Worm (Caenorhabditis elegans): Measurements from ENCODE around the gene F18C5.9.

The F18C5.9 gene

DNA sequence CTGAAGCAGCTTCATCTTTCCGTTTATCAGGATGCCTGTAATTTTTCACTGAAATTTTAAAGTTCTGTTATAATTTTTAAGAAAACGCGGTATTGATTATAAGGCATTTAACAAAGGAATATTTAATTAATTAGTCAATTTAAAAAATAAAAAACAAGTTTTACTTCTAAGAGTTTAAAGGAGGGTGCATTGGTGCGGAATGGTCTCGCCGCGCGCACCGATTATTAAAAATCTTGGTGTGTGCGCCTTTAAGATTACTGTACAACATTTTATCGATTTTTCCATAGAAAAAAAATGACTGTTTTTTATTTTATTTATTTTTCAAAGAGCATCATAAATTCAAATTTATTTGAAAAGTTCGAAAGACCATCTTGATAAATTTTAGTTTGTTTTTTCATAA lies 30.6 kb downstream of the F18C5.9 start:
- no peak for TF ChIP-seq bed-2 (GFP tag; IDR thresholded peaks at IDR 0.05)
- no peak for TF ChIP-seq rpc-1 (optimal IDR thresholded peaks at IDR 0.05)
- no peak for TF ChIP-seq rpc-1 (tag; optimal IDR thresholded peaks at IDR 0.05)
- no peak for TF ChIP-seq snpc-1.1 (tag; optimal IDR thresholded peaks at IDR 0.05; ENCODE audit: insufficient read depth)
- peak; percentile 62 for TF ChIP-seq madf-8 (GFP tag; conservative IDR thresholded peaks at IDR 0.05)
- no peak for TF ChIP-seq repo-1 (tag; optimal IDR thresholded peaks at IDR 0.05)
- TF ChIP-seq efl-1 (GFP tag; optimal IDR thresholded peaks at IDR 0.05), result peak; percentile 15
- no peak for TF ChIP-seq egrh-3 (GFP tag; IDR thresholded peaks at IDR 0.05)
- peak; percentile 83 for TF ChIP-seq F33H1.4 (GFP tag; IDR thresholded peaks at IDR 0.05)
- TF ChIP-seq snpc-4 (GFP tag; optimal IDR thresholded peaks at IDR 0.05), result no peak
- TF ChIP-seq snpc-4 (tag; optimal IDR thresholded peaks at IDR 0.05), result no peak
- TF ChIP-seq lsl-1 (GFP tag; optimal IDR thresholded peaks at IDR 0.05), result peak; percentile 83
- TF ChIP-seq D2030.7 (GFP tag; IDR thresholded peaks at IDR 0.05), result 0 out of 2 replicates have a peak, but pooled peaks have one; percentile 29
- no peak for TF ChIP-seq K12H6.12 (tag; optimal IDR thresholded peaks at IDR 0.05)
- no peak for TF ChIP-seq hmg-1.2 (GFP tag; IDR thresholded peaks at IDR 0.05)
- TF ChIP-seq Y56A3A.18 (GFP tag; IDR thresholded peaks at IDR 0.05), result no peak
- TF ChIP-seq nfya-1 (tag; optimal IDR thresholded peaks at IDR 0.05; ENCODE audit: borderline replicate concordance, insufficient read depth), result no peak
- TF ChIP-seq madf-6 (GFP tag; IDR thresholded peaks at IDR 0.05), result peak; percentile 81
- TF ChIP-seq xnd-1 (tag; optimal IDR thresholded peaks at IDR 0.05), result peak; percentile 27
- TF ChIP-seq egl-44 (GFP tag; IDR thresholded peaks at IDR 0.05), result no peak
- TF ChIP-seq F39B2.1 (GFP tag; IDR thresholded peaks at IDR 0.05), result no peak
- TF ChIP-seq Y95B8A.8 (GFP tag; IDR thresholded peaks at IDR 0.05), result no peak
- TF ChIP-seq ztf-22 (GFP tag; optimal IDR thresholded peaks at IDR 0.05), result no peak

DNA sequence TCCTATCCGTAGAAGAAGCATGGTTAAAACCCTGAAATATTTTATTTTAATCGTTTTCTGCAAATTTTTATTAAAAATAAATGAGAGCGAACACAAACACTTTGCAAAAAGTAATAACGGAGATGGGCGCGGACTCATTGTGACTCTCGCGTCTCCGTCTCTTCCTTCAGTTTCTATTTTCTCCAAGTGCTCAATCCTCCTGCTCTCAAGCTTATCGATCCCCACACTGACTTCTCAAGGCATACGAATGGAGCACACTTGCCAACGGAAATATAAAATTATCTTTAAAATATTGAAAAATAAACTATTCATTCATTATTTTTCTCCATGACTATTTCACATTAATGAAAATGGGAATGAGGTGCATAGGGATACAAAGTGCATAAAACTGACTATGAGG lies 31.1 kb downstream of the F18C5.9 start, which contains the start of gene dnj-8:
Gene dnj-8, minus strand, starts transcription at position 31 of the 400 bp plus-strand sequence.
- no peak for TF ChIP-seq snpc-1.1 (tag; optimal IDR thresholded peaks at IDR 0.05; ENCODE audit: insufficient read depth)
- TF ChIP-seq Y56A3A.18 (GFP tag; IDR thresholded peaks at IDR 0.05), result no peak
- no peak for TF ChIP-seq sea-2 (GFP tag; IDR thresholded peaks at IDR 0.05)
- no peak for TF ChIP-seq madf-10 (tag; optimal IDR thresholded peaks at IDR 0.05)
- no peak for TF ChIP-seq B0035.1 (tag; optimal IDR thresholded peaks at IDR 0.05)
- no peak for TF ChIP-seq die-1 (tag; optimal IDR thresholded peaks at IDR 0.05)
- no peak for TF ChIP-seq hlh-12 (tag; optimal IDR thresholded peaks at IDR 0.05)
- TF ChIP-seq lin-40 (tag; optimal IDR thresholded peaks at IDR 0.05), result no peak
- TF ChIP-seq aptf-3 (GFP tag; IDR thresholded peaks at IDR 0.05), result no peak
- no peak for TF ChIP-seq F23B12.7 (tag; optimal IDR thresholded peaks at IDR 0.05; ENCODE audit: insufficient read depth)
- TF ChIP-seq atf-7 (tag; optimal IDR thresholded peaks at IDR 0.05), result no peak
- TF ChIP-seq mcd-1 (GFP tag; IDR thresholded peaks at IDR 0.05), result no peak
- no peak for TF ChIP-seq xnd-1 (tag; optimal IDR thresholded peaks at IDR 0.05)
- no peak for TF ChIP-seq hmg-20 (GFP tag; IDR thresholded peaks at IDR 0.05)
- TF ChIP-seq mel-28 (tag; optimal IDR thresholded peaks at IDR 0.05; ENCODE audit: borderline replicate concordance), result no peak
- TF ChIP-seq hmg-1.2 (GFP tag; IDR thresholded peaks at IDR 0.05), result no peak; the same call in 1 of the 2 replicates

DNA sequence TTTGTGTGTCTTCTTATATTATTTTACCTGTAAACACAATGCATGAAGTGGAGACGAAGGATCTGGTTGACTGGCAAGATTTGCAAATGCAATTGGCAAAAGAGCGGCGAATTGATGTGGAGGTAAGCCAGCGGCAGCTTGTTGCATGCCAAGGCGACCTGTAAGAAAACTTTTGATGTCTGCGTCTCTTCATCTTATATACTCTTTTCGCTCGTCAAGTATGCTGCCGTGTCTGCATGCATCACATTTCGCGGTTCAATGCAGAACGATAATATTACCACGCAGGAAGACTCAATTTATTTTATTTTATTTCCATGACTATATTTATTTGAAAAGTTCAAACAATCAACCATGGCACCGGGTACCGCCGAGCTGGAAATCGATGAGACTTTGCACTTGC lies 34.0 kb downstream of the F18C5.9 start, which contains the start of gene vps-33.2:
Gene vps-33.2, plus strand, starts transcription at position 244 of the 400 bp plus-strand sequence.
- TF ChIP-seq tbp1 (GFP tag; optimal IDR thresholded peaks at IDR 0.05) (peak; percentile 27), lin-40 (tag; optimal IDR thresholded peaks at IDR 0.05) (peak; percentile 3), mcd-1 (GFP tag; IDR thresholded peaks at IDR 0.05) (peak; percentile 47; the same call in 1 of the 2 replicates), lin-54 (GFP tag; optimal IDR thresholded peaks at IDR 0.05) (peak; percentile 3), snpc-4 (GFP tag; optimal IDR thresholded peaks at IDR 0.05) (no peak), snpc-4 (tag; optimal IDR thresholded peaks at IDR 0.05) (peak in 1 of 4 experiments; percentile 4), let-526 (GFP tag; IDR thresholded peaks at IDR 0.05) (no peak), lsl-1 (GFP tag; optimal IDR thresholded peaks at IDR 0.05) (peak; percentile 50), repo-1 (tag; optimal IDR thresholded peaks at IDR 0.05) (no peak), let-607 (tag; optimal IDR thresholded peaks at IDR 0.05) (no peak), Y79H2A.3 (GFP tag; conservative IDR thresholded peaks at IDR 0.05) (no peak), dox-1 (GFP tag; IDR thresholded peaks at IDR 0.05) (peak; percentile 38; the same call in 1 of the 2 replicates), pbrm-1 (GFP tag; IDR thresholded peaks at IDR 0.05) (0 out of 2 replicates have a peak, but pooled peaks have one; percentile 16), cebp-1 (GFP tag; IDR thresholded peaks at IDR 0.05) (no peak), cebp-1 (tag; optimal IDR thresholded peaks at IDR 0.05) (peak; percentile 41), ZK185.1 (tag; optimal IDR thresholded peaks at IDR 0.05; ENCODE audit: poor library complexity, severe bottlenecking) (peak; percentile 34), F33H1.4 (GFP tag; IDR thresholded peaks at IDR 0.05) (peak; percentile 51; the same call in 1 of the 2 replicates), zfh-2 (GFP tag; conservative IDR thresholded peaks at IDR 0.05) (no peak)

Measured in whole organism, young adult.